Worm (Caenorhabditis elegans) whole organism, midembryonic: ENCODE measurements around the gene ZK154.1.

Experiments used
- T22C8.4 ChIP-seq: fragments of 200-800 bp; sonication (Bioruptor generic); IDR thresholded peaks from 2 replicates; pipeline ENCODE4 v1.3.6; 2022; ENCODE audit warnings: missing genetic modification characterization, missing compliant biosample characterization
- cog-1 ChIP-seq: sonication (generic microtip); optimal IDR thresholded peaks from 2 replicates; lab custom pipeline; 2016; ENCODE audit warnings: missing genetic modification characterization, missing compliant biosample characterization
- flt-1 ChIP-seq: fragments of 200-800 bp; sonication (Bioruptor generic); IDR thresholded peaks from 2 replicates; pipeline ENCODE4 v1.3.6; 2022; ENCODE audit warnings: missing genetic modification characterization, missing compliant biosample characterization
- klf-2 ChIP-seq: fragments of 200-800 bp; sonication (Bioruptor generic); conservative IDR thresholded peaks from 2 replicates; pipeline ENCODE4 v1.3.6; 2022; ENCODE audit warnings: missing genetic modification reagents, missing genetic modification characterization, missing compliant biosample characterization
- med-1 ChIP-seq: sonication (generic microtip); optimal IDR thresholded peaks from 2 replicates; lab custom pipeline; 2017; ENCODE audit warnings: missing genetic modification characterization, mild to moderate bottlenecking, missing compliant biosample characterization, antibody characterized with exemption, missing genetic modification reagents; ENCODE audit not compliant: insufficient read depth
- ref-1 ChIP-seq: fragments of 200-800 bp; sonication (Bioruptor generic); conservative IDR thresholded peaks from 2 replicates; pipeline ENCODE4 v1.3.6; 2022; ENCODE audit warnings: missing genetic modification reagents, missing genetic modification characterization, missing compliant biosample characterization
- tab-1 ChIP-seq: fragments of 200-800 bp; sonication (Bioruptor generic); IDR thresholded peaks from 2 replicates; pipeline ENCODE4 v1.3.6; 2022; ENCODE audit warnings: missing genetic modification characterization, missing compliant biosample characterization
- ztf-23 ChIP-seq: fragments of 200-800 bp; sonication (Bioruptor generic); IDR thresholded peaks from 2 replicates; pipeline ENCODE4 v1.3.6; 2022; ENCODE audit warnings: missing genetic modification reagents, missing genetic modification characterization, missing compliant biosample characterization
- ztf-29 ChIP-seq: fragments of 200-800 bp; sonication (Bioruptor generic); IDR thresholded peaks from 2 replicates; pipeline ENCODE4 v1.3.6; 2022; ENCODE audit warnings: missing genetic modification reagents, missing genetic modification characterization, missing compliant biosample characterization

- TF ChIP-seq klf-2 (GFP tag; lab: Robert Waterston, UW) (no peak), T22C8.4 (GFP tag; lab: Robert Waterston, UW) (no peak), ref-1 (GFP tag; lab: Robert Waterston, UW) (no peak), ztf-23 (no peak), tab-1 (GFP tag; lab: Robert Waterston, UW) (no peak), ztf-29 (GFP tag; lab: Robert Waterston, UW) (no peak), med-1 (no peak), flt-1 (no peak), cog-1 (tag; lab: Kevin White, UChicago) (no peak)
These were observed 26.6 kb upstream of the ZK154.1 start, which contains the start of gene deg-1 for ce11 chrX:7752770-7753169.
